Worm (Caenorhabditis elegans) whole organism, L1 larva: ENCODE data around the gene cpg-8.
A peak's percentile ranks its signal among the peaks of the same experiment; 100 is the strongest.

ENCODE experiments used
- C04F5.9 ChIP-seq: sonication (generic microtip); optimal IDR thresholded peaks from 2 replicates; lab custom pipeline; 2016; ENCODE audit warnings: missing genetic modification characterization, missing compliant biosample characterization
- C16A3.4 ChIP-seq: fragments of 150-350 bp; optimal IDR thresholded peaks from 2 replicates; lab custom pipeline; 2014; ENCODE audit warnings: missing biosample characterization, missing genetic modification characterization
- Y116A8C.19 ChIP-seq: sonication (generic microtip); optimal IDR thresholded peaks from 2 replicates; lab custom pipeline; 2016; ENCODE audit warnings: missing compliant biosample characterization, missing genetic modification characterization, borderline replicate concordance
- aly-2 ChIP-seq: fragments of 150-350 bp; optimal IDR thresholded peaks from 2 replicates; lab custom pipeline; 2014; ENCODE audit warnings: missing biosample characterization, missing genetic modification characterization
- ceh-82 ChIP-seq, 3 experiments: fragments of 150-350 bp in 1 of 3; sonication (generic microtip) in 2 of 3; optimal IDR thresholded peaks; 2 replicates each; lab custom pipeline; 2014 to 2017; ENCODE audit warnings: missing biosample characterization in 3 of 3, missing genetic modification characterization in 3 of 3
- ceh-90 ChIP-seq: sonication (generic microtip); optimal IDR thresholded peaks from 2 replicates; lab custom pipeline; 2016; ENCODE audit warnings: missing genetic modification characterization, missing compliant biosample characterization
- ces-1 ChIP-seq: fragments of 150-350 bp; optimal IDR thresholded peaks from 2 replicates; lab custom pipeline; 2014; ENCODE audit warnings: missing biosample characterization, missing genetic modification reagents, missing genetic modification characterization
- dpl-1 ChIP-seq, 3 experiments: fragments of 150-350 bp in 2 of 3; sonication (generic microtip) in 1 of 3; optimal IDR thresholded peaks; 2 replicates each; lab custom pipeline; 2014 to 2017; ENCODE audit warnings: missing biosample characterization in 3 of 3, missing genetic modification characterization in 3 of 3, missing genetic modification reagents in 3 of 3
- efl-1 ChIP-seq, 4 experiments: fragments of 150-350 bp; optimal IDR thresholded peaks in 3 of 4; peaks in 1 of 4; 1 replicate in 1 of 4; 2 replicates in 3 of 4; lab custom pipeline; 2014; ENCODE audit warnings: missing biosample characterization in 2 of 4, missing genetic modification characterization in 2 of 4, missing genetic modification reagents in 2 of 4
- efl-3 ChIP-seq: fragments of 200-800 bp; sonication (Bioruptor generic); optimal IDR thresholded peaks from 2 replicates; lab custom pipeline; 2018; ENCODE audit warnings: mild to moderate bottlenecking, missing genetic modification characterization, missing compliant biosample characterization
- egl-13 ChIP-seq: sonication (generic microtip); optimal IDR thresholded peaks from 2 replicates; lab custom pipeline; 2016; ENCODE audit warnings: missing genotype, missing genetic modification reagents, missing genetic modification characterization, missing compliant biosample characterization
- elt-2 ChIP-seq: sonication (generic microtip); optimal IDR thresholded peaks from 2 replicates; lab custom pipeline; 2016; ENCODE audit warnings: missing genetic modification characterization, mild to moderate bottlenecking, inconsistent platforms, missing compliant biosample characterization, missing genetic modification reagents
- fkh-4 ChIP-seq: sonication (generic microtip); optimal IDR thresholded peaks from 2 replicates; lab custom pipeline; 2016; ENCODE audit warnings: missing compliant biosample characterization, missing genetic modification characterization, borderline replicate concordance
- fkh-8 ChIP-seq: sonication (generic microtip); optimal IDR thresholded peaks from 2 replicates; lab custom pipeline; 2016; ENCODE audit warnings: mild to moderate bottlenecking, missing genetic modification characterization, missing compliant biosample characterization
- irx-1 ChIP-seq: sonication (generic microtip); optimal IDR thresholded peaks from 2 replicates; lab custom pipeline; 2016; ENCODE audit warnings: missing genetic modification characterization, missing compliant biosample characterization
- jun-1 ChIP-seq: fragments of 150-350 bp; optimal IDR thresholded peaks from 2 replicates; lab custom pipeline; 2014; ENCODE audit warnings: missing biosample characterization, missing genetic modification reagents, missing genetic modification characterization
- lin-14 ChIP-seq: fragments of 200-800 bp; sonication (Bioruptor generic); optimal IDR thresholded peaks from 2 replicates; lab custom pipeline; 2018; ENCODE audit warnings: mild to moderate bottlenecking, missing genetic modification characterization, moderate library complexity, missing compliant biosample characterization
- lin-15B ChIP-seq: fragments of 150-350 bp; sonication (generic microtip); optimal IDR thresholded peaks from 3 replicates; lab custom pipeline; 2014; ENCODE audit warnings: missing biosample characterization, missing genetic modification characterization
- lin-35 ChIP-seq, 2 experiments: fragments of 150-350 bp; optimal IDR thresholded peaks; 2 replicates each; lab custom pipeline; 2014; ENCODE audit warnings: missing biosample characterization in 2 of 2, missing genetic modification characterization in 2 of 2, missing genetic modification reagents in 2 of 2
- lir-3 ChIP-seq: sonication (generic microtip); optimal IDR thresholded peaks from 2 replicates; lab custom pipeline; 2016; ENCODE audit warnings: mild to moderate bottlenecking, missing genetic modification characterization, moderate library complexity, missing compliant biosample characterization; ENCODE audit not compliant: poor library complexity
- mef-2 ChIP-seq: fragments of 150-350 bp; optimal IDR thresholded peaks from 2 replicates; lab custom pipeline; 2014; ENCODE audit warnings: missing biosample characterization, missing genetic modification characterization
- nhr-11 ChIP-seq: fragments of 150-350 bp; optimal IDR thresholded peaks from 2 replicates; lab custom pipeline; 2014; ENCODE audit warnings: missing biosample characterization, missing genetic modification characterization
- nhr-19 ChIP-seq: fragments of 200-800 bp; sonication (Bioruptor generic); conservative IDR thresholded peaks from 2 replicates; pipeline ENCODE4 v1.3.6; 2022; ENCODE audit warnings: missing genetic modification characterization, missing compliant biosample characterization
- nhr-28 ChIP-seq: fragments of 150-350 bp; optimal IDR thresholded peaks from 2 replicates; lab custom pipeline; 2014; ENCODE audit warnings: missing biosample characterization, missing genetic modification characterization
- nhr-47 ChIP-seq: sonication (generic microtip); optimal IDR thresholded peaks from 2 replicates; lab custom pipeline; 2016; ENCODE audit warnings: mild to moderate bottlenecking, missing genetic modification characterization, moderate library complexity, missing compliant biosample characterization
- nhr-77 ChIP-seq: fragments of 150-350 bp; optimal IDR thresholded peaks from 2 replicates; lab custom pipeline; 2014; ENCODE audit warnings: missing biosample characterization, missing genetic modification characterization
- nhr-84 ChIP-seq: sonication (generic microtip); optimal IDR thresholded peaks from 2 replicates; lab custom pipeline; 2017; ENCODE audit warnings: missing biosample characterization, missing genetic modification characterization
- snu-23 ChIP-seq: sonication (generic microtip); optimal IDR thresholded peaks from 2 replicates; lab custom pipeline; 2016; ENCODE audit warnings: missing genetic modification characterization, missing compliant biosample characterization
- sox-4 ChIP-seq: sonication (generic microtip); optimal IDR thresholded peaks from 2 replicates; lab custom pipeline; 2016; ENCODE audit warnings: missing genetic modification characterization, missing compliant biosample characterization
- swsn-7 ChIP-seq: sonication (generic microtip); optimal IDR thresholded peaks from 2 replicates; lab custom pipeline; 2016; ENCODE audit warnings: missing genetic modification characterization, missing compliant biosample characterization
- unc-30 ChIP-seq: sonication (generic microtip); optimal IDR thresholded peaks from 2 replicates; lab custom pipeline; 2017; ENCODE audit warnings: missing biosample characterization, missing genetic modification characterization
- unc-62 ChIP-seq: fragments of 150-350 bp; optimal IDR thresholded peaks from 2 replicates; lab custom pipeline; 2014; ENCODE audit warnings: missing biosample characterization, missing genetic modification reagents, missing genetic modification characterization
- unc-86 ChIP-seq: sonication (generic microtip); optimal IDR thresholded peaks from 2 replicates; lab custom pipeline; 2016; ENCODE audit warnings: missing genetic modification characterization, missing compliant biosample characterization
- unc-98 ChIP-seq: fragments of 200-800 bp; sonication (Bioruptor generic); IDR thresholded peaks from 2 replicates; pipeline ENCODE4 v1.3.6; 2022; ENCODE audit warnings: missing genetic modification characterization, missing compliant biosample characterization
- vab-15 ChIP-seq: sonication (generic microtip); optimal IDR thresholded peaks from 2 replicates; lab custom pipeline; 2017; ENCODE audit warnings: missing genotype, mild to moderate bottlenecking, missing genetic modification characterization, missing compliant biosample characterization
- zag-1 ChIP-seq: fragments of 150-350 bp; optimal IDR thresholded peaks from 2 replicates; lab custom pipeline; 2014; ENCODE audit warnings: missing biosample characterization, missing genetic modification characterization

The cpg-8 gene

DNA sequence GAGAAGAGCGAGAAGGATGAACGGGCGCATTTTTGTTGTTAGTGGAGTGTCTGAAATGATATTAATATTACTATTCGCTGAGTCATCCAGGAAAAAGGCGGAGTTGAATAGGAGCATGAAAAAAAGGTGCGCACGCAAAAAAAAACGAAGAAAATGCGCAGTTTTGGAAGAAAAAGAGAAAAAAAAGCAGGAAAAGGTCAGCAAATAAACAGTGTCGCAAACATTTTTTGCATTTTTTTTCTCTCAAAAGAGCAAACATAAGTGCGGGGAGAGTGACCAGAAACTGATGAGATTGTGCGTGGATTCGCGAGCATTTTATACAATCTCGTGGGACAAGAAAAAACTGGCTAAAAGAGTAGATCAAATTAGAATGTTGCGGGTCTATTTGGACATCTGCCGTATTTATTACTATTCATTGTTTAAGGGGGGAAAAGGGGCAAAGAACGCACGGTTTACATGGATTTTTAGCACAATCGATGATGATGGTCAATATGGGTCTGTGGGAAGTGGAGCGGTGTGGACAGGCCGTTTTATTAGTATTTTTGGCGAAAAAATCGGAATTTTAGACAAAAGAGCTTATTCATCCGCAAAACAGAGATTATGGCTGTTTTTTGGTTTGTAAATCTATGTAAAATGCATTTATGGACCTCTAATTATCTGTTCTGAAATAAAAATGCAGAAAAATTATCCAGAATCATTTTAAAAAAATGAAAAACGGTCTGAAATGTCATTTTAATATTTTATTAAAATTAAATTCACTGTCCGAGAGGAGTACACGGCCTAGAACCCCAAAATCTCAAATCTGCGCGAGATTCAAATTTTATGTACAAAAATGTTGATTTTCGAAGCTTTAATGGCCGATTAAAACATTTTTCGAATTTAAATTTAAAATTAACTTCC, at the start of gene cpg-8:
TSS of gene cpg-8 (minus strand) at position 51 of the 900 bp plus-strand sequence.
- TF ChIP-seq nhr-11 (tag; lab: Kevin White, UChicago) (no peak), nhr-19 (no peak), irx-1 (tag; lab: Kevin White, UChicago) (no peak), lin-14 (GFP tag; lab: Kevin White, UChicago) (no peak), lir-3 (peak; percentile 3), sox-4 (no peak), unc-30 (tag; lab: Kevin White, UChicago) (no peak), nhr-77 (tag; lab: Kevin White, UChicago) (no peak), lin-15B (tag; lab: Kevin White, UChicago) (no peak), efl-1 (optimal IDR thresholded peaks at IDR 0.05; lab: Kevin White, UChicago) (peak; percentile 52 to 58), efl-1 (GFP tag; optimal IDR thresholded peaks at IDR 0.05 in 1 of 2; lab: Kevin White, UChicago) (peak; percentile 54 to 95), elt-2 (tag; lab: Kevin White, UChicago) (no peak), snu-23 (GFP tag; lab: Kevin White, UChicago) (no peak), aly-2 (tag; lab: Kevin White, UChicago) (no peak), efl-3 (GFP tag; lab: Kevin White, UChicago) (no peak), dpl-1 (GFP tag; optimal IDR thresholded peaks at IDR 0.05; lab: Kevin White, UChicago) (peak; percentile 22 to 61 (median 51)), ceh-90 (tag; lab: Kevin White, UChicago) (no peak), unc-86 (tag; lab: Kevin White, UChicago) (no peak), lin-35 (GFP tag; optimal IDR thresholded peaks at IDR 0.05; lab: Kevin White, UChicago) (peak in 1 of 2 experiments; percentile 59), zag-1 (tag; lab: Kevin White, UChicago) (no peak), ceh-82 (tag; optimal IDR thresholded peaks at IDR 0.05; lab: Kevin White, UChicago) (no peak), C16A3.4 (tag; lab: Kevin White, UChicago) (peak; percentile 4), mef-2 (no peak), unc-62 (GFP tag; lab: Kevin White, UChicago) (no peak)
- TF ChIP-seq, all 84 proteins: peak for 5

DNA sequence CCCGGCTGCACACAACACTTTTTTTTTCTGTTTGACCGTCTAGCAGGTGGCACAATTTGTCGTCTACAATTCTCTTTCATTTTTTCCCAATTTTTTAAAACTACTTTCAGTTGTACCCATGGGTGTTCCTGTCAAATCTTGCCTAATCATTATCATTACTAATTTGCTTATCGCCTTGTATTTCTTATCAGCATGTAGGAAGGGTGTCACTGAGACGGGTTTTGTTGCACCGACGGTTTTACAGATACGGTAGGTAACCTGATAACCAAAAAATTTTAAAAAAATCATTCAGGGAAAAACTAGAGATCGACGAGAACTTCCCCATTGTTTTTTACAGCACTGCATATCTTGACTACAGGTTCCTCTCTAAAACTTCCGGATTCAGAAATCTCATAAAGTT, 45.5 kb upstream of the cpg-8 start, which contains the start of gene F39G3.2:
TSS of gene F39G3.2 (plus strand) at position 105 of the 400 bp plus-strand sequence.
- TF ChIP-seq jun-1 (tag; lab: Kevin White, UChicago) = peak; percentile 18
- peak; percentile 62 for TF ChIP-seq elt-2 (tag; lab: Kevin White, UChicago)
- TF ChIP-seq fkh-4 = no peak

DNA sequence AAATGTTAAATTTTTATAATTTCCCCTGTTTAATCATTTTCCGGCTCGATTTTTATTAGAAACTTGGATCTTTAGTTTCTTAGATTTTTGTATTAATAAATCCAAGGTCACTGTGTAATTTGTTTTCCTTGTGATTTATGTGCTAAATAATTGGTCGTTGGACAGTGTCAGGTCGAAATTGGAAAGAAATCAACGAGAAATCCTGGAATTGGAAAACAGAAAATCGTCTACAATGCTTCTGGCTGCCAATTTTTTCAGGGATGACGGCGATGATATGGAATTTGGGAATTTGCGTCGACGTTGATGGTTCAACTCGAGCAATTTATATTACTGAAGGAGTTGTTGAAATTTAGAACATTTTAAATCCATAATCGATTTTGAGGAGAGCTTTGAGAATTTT, 42.4 kb upstream of the cpg-8 start:
- TF ChIP-seq irx-1 (tag; lab: Kevin White, UChicago) = no peak
- TF ChIP-seq swsn-7 (tag; lab: Kevin White, UChicago) = no peak
- TF ChIP-seq egl-13 (tag; lab: Kevin White, UChicago) = no peak
- TF ChIP-seq efl-1 (optimal IDR thresholded peaks at IDR 0.05; lab: Kevin White, UChicago) = no peak
- no peak for TF ChIP-seq efl-1 (GFP tag; optimal IDR thresholded peaks at IDR 0.05 in 1 of 2; lab: Kevin White, UChicago)
- TF ChIP-seq nhr-84 = no peak
- TF ChIP-seq vab-15 (tag; lab: Kevin White, UChicago) = no peak
- TF ChIP-seq Y116A8C.19 = no peak
- TF ChIP-seq unc-62 (GFP tag; lab: Kevin White, UChicago) = no peak
- TF ChIP-seq lin-14 (GFP tag; lab: Kevin White, UChicago) = no peak
- no peak for TF ChIP-seq C04F5.9
- no peak for TF ChIP-seq unc-98
- TF ChIP-seq lir-3 = no peak
- no peak for TF ChIP-seq fkh-8
- TF ChIP-seq nhr-28 (tag; lab: Kevin White, UChicago) = no peak
- TF ChIP-seq ces-1 = no peak

DNA sequence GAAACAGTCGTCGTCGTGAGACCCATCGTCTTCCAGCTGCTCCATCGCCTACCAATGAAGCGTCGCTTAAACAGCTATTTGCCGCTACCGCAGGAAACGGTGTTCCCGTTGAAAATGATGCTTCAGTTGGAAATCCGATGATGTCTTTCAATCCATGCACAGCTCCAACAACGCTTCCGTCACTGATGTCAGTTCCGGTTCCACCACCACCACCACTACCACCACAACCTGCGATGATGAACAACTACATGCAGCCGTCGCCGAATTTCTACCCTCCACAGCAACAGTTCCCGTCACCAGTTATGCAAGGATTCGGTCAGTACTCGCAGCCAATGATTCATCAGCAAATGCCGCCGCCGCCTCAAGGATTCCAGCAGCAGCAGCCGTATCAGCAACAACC, 41.7 kb upstream of the cpg-8 start:
- no peak for TF ChIP-seq nhr-47 (tag; lab: Kevin White, UChicago)
